Fruit fly (Drosophila melanogaster) whole organism, adult: ENCODE measurements around the gene milt.

ENCODE experiments used
- CG11617 ChIP-seq: fragments of 200-800 bp; sonication (Bioruptor generic); optimal IDR thresholded peaks from 2 replicates; lab custom pipeline; 2017; ENCODE audit warnings: mild to moderate bottlenecking, missing biosample characterization, missing genetic modification reagents, missing genetic modification characterization
- CG12768 ChIP-seq: fragments of 200-800 bp; sonication (Bioruptor generic); optimal IDR thresholded peaks from 2 replicates; lab custom pipeline; 2017; ENCODE audit warnings: missing biosample characterization, missing genetic modification characterization, mild to moderate bottlenecking, moderate library complexity, missing genetic modification reagents
- CG14711 ChIP-seq: fragments of 200-800 bp; sonication (Bioruptor generic); optimal IDR thresholded peaks from 2 replicates; lab custom pipeline; 2018; ENCODE audit warnings: missing biosample characterization, mild to moderate bottlenecking, missing genetic modification characterization, moderate library complexity
- CG1620 ChIP-seq: fragments of 200-800 bp; sonication (Bioruptor generic); optimal IDR thresholded peaks from 2 replicates; lab custom pipeline; 2016; ENCODE audit warnings: missing biosample characterization, missing genetic modification characterization
- CG33017 ChIP-seq: fragments of 200-800 bp; sonication (Bioruptor generic); optimal IDR thresholded peaks from 2 replicates; lab custom pipeline; 2018; ENCODE audit warnings: missing biosample characterization, mild to moderate bottlenecking, missing genetic modification characterization, moderate library complexity
- CG5204 ChIP-seq: fragments of 200-800 bp; sonication (Bioruptor generic); optimal IDR thresholded peaks from 2 replicates; lab custom pipeline; 2016; ENCODE audit warnings: missing biosample characterization, missing genetic modification characterization
- CG7045 ChIP-seq: fragments of 200-800 bp; sonication (Bioruptor generic); optimal IDR thresholded peaks from 2 replicates; lab custom pipeline; 2017; ENCODE audit warnings: missing biosample characterization, mild to moderate bottlenecking, missing genetic modification characterization
- CG7101 ChIP-seq: fragments of 200-800 bp; sonication (Bioruptor generic); optimal IDR thresholded peaks from 2 replicates; lab custom pipeline; 2018; ENCODE audit warnings: missing biosample characterization, mild to moderate bottlenecking, missing genetic modification characterization, moderate library complexity
- Clk ChIP-seq: fragments of 200-800 bp; sonication (Bioruptor generic); optimal IDR thresholded peaks from 2 replicates; lab custom pipeline; 2017; ENCODE audit warnings: missing biosample characterization, missing genetic modification characterization
- Crg-1 ChIP-seq: fragments of 200-800 bp; sonication (Bioruptor generic); optimal IDR thresholded peaks from 2 replicates; lab custom pipeline; 2016; ENCODE audit warnings: missing biosample characterization, missing genetic modification characterization
- Hr96 ChIP-seq: fragments of 200-800 bp; sonication (Bioruptor generic); optimal IDR thresholded peaks from 2 replicates; lab custom pipeline; 2016; ENCODE audit warnings: missing biosample characterization, missing genetic modification characterization
- Mnt ChIP-seq: fragments of 200-800 bp; sonication (Bioruptor generic); optimal IDR thresholded peaks from 2 replicates; lab custom pipeline; 2016; ENCODE audit warnings: missing biosample characterization, mild to moderate bottlenecking, missing genetic modification characterization
- bab1 ChIP-seq: fragments of 200-800 bp; sonication (Bioruptor generic); optimal IDR thresholded peaks from 3 replicates; lab custom pipeline; 2019; ENCODE audit warnings: missing biosample characterization, mild to moderate bottlenecking, missing genetic modification characterization, moderate library complexity
- cic ChIP-seq: fragments of 200-800 bp; sonication (Bioruptor generic); optimal IDR thresholded peaks from 2 replicates; lab custom pipeline; 2017; ENCODE audit warnings: missing biosample characterization, mild to moderate bottlenecking, missing genetic modification characterization, moderate library complexity
- cnc ChIP-seq, 2 experiments: fragments of >200 bp; optimal IDR thresholded peaks; 2 replicates each; lab custom pipeline; 2017
- kay ChIP-seq: fragments of 200-800 bp; sonication (Bioruptor generic); peaks from one replicate; lab custom pipeline; 2016; ENCODE audit warnings: missing biosample characterization, missing genetic modification characterization, borderline replicate concordance
- ovo ChIP-seq: fragments of 200-800 bp; sonication (Bioruptor generic); optimal IDR thresholded peaks from 2 replicates; lab custom pipeline; 2016; ENCODE audit warnings: missing biosample characterization, missing genetic modification characterization
- pad ChIP-seq: fragments of 200-800 bp; sonication (Bioruptor generic); optimal IDR thresholded peaks from 3 replicates; lab custom pipeline; 2017; ENCODE audit warnings: missing biosample characterization, missing genetic modification characterization, mild to moderate bottlenecking, moderate library complexity, missing genetic modification reagents
- tj ChIP-seq: fragments of 200-800 bp; sonication (Bioruptor generic); optimal IDR thresholded peaks from 3 replicates; lab custom pipeline; 2017; ENCODE audit warnings: missing biosample characterization, mild to moderate bottlenecking, missing genetic modification characterization, moderate library complexity
- toe ChIP-seq: fragments of 200-800 bp; sonication (Bioruptor generic); optimal IDR thresholded peaks from 2 replicates; lab custom pipeline; 2016; ENCODE audit warnings: missing biosample characterization, missing genetic modification characterization

Gene milt

DNA sequence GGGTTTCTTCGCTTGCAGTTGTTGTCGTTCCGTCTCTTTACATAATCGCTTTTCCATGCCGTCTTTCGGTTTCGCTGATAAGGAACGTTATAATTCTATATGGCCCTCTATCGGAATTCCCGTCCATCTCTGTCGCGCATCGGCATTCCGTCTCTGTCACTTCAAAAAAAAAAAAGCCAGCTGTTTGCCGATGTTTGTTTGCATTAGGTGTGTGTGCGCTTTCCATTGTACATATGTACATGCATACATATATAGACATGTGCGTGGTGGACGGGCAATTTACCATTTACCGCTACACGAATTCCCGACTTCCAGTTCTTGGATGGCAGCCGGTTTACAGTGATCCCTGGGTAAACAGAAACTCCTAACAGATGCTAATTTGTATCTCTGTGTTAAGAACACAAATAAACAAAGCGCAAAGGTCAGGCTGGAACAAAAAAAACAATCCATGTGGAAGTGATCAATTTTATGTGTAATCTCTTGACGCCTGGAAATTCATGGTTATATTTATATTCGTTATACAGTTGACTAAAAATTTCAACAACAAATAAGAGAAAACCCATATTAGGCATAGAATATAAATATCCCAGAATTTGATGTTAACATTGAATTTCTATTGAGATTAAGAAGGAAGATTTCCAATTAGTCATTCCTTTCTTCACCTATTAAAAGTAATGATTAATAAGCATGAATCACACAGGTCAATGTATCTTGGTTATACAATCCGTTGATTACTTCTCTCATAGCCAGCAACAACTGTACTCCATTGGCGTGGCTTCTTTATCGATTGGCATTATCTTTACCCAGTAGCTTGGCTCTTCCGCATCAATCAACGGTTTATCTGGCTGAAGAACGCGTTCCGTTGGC, 5.6 kb downstream of the milt start:
- TF ChIP-seq cnc (optimal IDR thresholded peaks at IDR 0.05; lab: Kevin White, UChicago) (no peak), bab1 (GFP tag; lab: Kevin White, UChicago) (no peak), Mnt (GFP tag; lab: Kevin White, UChicago) (peak; percentile 26), CG11617 (GFP tag; lab: Kevin White, UChicago) (no peak), kay (GFP tag; lab: Kevin White, UChicago) (no peak), CG12768 (no peak), CG33017 (tag; lab: Kevin White, UChicago) (no peak), cic (GFP tag; lab: Kevin White, UChicago) (no peak), CG1620 (no peak), CG7101 (no peak), tj (GFP tag; lab: Kevin White, UChicago) (no peak), ovo (peak; percentile 38), pad (GFP tag; lab: Kevin White, UChicago) (no peak), toe (GFP tag; lab: Kevin White, UChicago) (no peak), CG14711 (tag; lab: Kevin White, UChicago) (no peak), Hr96 (GFP tag; lab: Kevin White, UChicago) (no peak)

DNA sequence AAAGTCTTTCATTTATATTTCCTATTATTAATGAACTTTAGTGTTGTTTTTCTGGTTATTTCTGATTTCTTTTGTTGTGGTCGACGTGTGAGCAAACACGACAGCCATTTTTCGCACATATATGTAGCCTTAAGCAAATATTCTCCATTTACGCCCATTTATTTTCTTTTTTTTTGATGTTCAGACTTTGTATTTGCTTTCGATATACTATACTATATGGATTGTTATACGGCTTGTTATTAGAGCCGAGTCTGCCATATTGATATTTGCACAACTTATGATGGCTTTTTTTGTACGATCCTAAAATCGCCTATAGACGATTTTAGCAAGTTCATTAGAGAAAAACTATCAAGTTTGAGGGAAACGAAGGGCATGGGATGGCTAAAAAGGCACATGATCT, 10.1 kb downstream of the milt start:
- TF ChIP-seq Clk (GFP tag; lab: Kevin White, UChicago) (no peak), pad (GFP tag; lab: Kevin White, UChicago) (no peak), ovo (peak; percentile 56), CG11617 (GFP tag; lab: Kevin White, UChicago) (peak; percentile 14), cnc (optimal IDR thresholded peaks at IDR 0.05; lab: Kevin White, UChicago) (no peak), tj (GFP tag; lab: Kevin White, UChicago) (peak; percentile 1), Mnt (GFP tag; lab: Kevin White, UChicago) (peak; percentile 18), CG33017 (tag; lab: Kevin White, UChicago) (no peak), CG12768 (no peak), bab1 (GFP tag; lab: Kevin White, UChicago) (no peak), cic (GFP tag; lab: Kevin White, UChicago) (no peak), toe (GFP tag; lab: Kevin White, UChicago) (no peak), CG1620 (no peak), CG14711 (tag; lab: Kevin White, UChicago) (no peak), CG5204 (GFP tag; lab: Kevin White, UChicago) (peak; percentile 9), CG7101 (peak; percentile 61), Crg-1 (GFP tag; lab: Kevin White, UChicago) (peak; percentile 76), Hr96 (GFP tag; lab: Kevin White, UChicago) (no peak), kay (GFP tag; lab: Kevin White, UChicago) (no peak), CG7045 (GFP tag; lab: Kevin White, UChicago) (no peak)

DNA sequence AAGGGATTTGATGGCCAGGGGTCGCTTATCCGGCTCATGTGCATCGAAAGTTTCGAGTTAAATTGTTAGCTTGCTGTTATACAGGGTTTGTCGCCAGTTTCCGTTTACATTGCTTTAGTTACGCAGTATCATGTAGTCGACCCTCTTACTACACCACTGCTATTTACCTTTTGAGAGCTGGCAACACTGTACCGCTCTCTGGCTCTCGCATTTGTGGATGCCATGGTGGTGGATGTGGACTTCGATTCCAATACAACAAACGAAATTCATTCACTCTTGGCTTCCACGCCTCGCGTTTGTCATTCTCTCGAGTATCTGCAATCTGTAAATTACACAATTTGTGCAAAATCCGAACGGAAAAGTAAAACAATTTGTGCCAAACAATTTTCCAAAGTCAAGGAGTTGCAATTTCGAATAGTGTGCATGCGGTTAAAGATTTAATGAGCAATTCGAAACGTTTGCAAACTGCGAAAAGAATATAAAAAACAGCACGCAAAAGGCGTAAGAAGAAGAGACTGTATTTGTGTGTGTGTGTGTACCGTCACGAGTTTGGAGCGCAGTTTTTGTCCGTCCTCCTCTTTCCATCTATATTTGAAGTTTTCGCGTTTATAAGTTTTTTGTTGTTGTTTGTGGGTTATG, 11.5 kb downstream of the milt start:
- TF ChIP-seq CG33017 (tag; lab: Kevin White, UChicago) = peak; percentile 58
- no peak for TF ChIP-seq CG5204 (GFP tag; lab: Kevin White, UChicago)
- TF ChIP-seq CG11617 (GFP tag; lab: Kevin White, UChicago) = peak; percentile 46
- TF ChIP-seq pad (GFP tag; lab: Kevin White, UChicago) = peak; percentile 9
- TF ChIP-seq kay (GFP tag; lab: Kevin White, UChicago) = peak; percentile 85
- no peak for TF ChIP-seq CG1620
- TF ChIP-seq bab1 (GFP tag; lab: Kevin White, UChicago) = peak; percentile 55
- TF ChIP-seq Clk (GFP tag; lab: Kevin White, UChicago) = no peak
- peak; percentile 21 for TF ChIP-seq ovo
- peak; percentile 55 for TF ChIP-seq toe (GFP tag; lab: Kevin White, UChicago)
- TF ChIP-seq CG7045 (GFP tag; lab: Kevin White, UChicago) = peak; percentile 10
- TF ChIP-seq CG12768 = peak; percentile 81
- TF ChIP-seq CG7101 = peak; percentile 45
- TF ChIP-seq CG14711 (tag; lab: Kevin White, UChicago) = peak; percentile 43
- TF ChIP-seq cic (GFP tag; lab: Kevin White, UChicago) = peak; percentile 97
- no peak for TF ChIP-seq Crg-1 (GFP tag; lab: Kevin White, UChicago)
- TF ChIP-seq Mnt (GFP tag; lab: Kevin White, UChicago) = peak; percentile 73
- TF ChIP-seq Hr96 (GFP tag; lab: Kevin White, UChicago) = peak; percentile 59
- peak; percentile 55 for TF ChIP-seq tj (GFP tag; lab: Kevin White, UChicago)
- TF ChIP-seq cnc (optimal IDR thresholded peaks at IDR 0.05; lab: Kevin White, UChicago) = no peak

DNA sequence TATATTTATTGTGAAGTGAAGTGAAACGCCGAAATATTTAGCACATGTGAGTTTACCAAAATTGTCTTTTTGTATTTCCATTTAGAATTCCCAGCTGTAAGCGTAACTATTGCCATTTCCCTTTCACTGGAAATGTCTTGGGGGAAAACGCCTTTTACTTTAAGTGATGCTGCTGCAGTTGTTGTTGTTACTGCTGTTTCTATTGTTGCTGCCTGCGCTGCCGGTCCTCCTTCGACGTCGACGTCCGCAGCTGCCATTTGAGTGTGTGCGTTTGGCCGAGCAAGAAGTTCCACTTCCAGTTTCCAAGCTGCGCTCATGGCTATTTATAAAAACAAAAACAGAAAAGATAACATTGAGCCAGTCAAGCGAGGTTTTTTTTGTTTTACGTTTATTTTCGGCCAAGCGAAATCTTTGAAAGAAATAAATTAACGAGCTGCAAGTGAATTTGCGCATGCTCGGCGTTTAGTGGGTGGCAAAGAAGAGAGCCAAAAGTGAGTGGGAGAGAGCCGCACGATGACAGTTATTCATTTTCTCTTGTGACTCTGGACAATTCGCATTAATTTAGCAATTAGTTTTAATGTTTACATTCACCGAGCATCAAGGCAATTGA, 12.2 kb downstream of the milt start:
- TF ChIP-seq CG7101 = no peak
- TF ChIP-seq pad (GFP tag; lab: Kevin White, UChicago) = no peak
- no peak for TF ChIP-seq cnc (optimal IDR thresholded peaks at IDR 0.05; lab: Kevin White, UChicago)
- no peak for TF ChIP-seq CG1620
- TF ChIP-seq Crg-1 (GFP tag; lab: Kevin White, UChicago) = no peak
- no peak for TF ChIP-seq kay (GFP tag; lab: Kevin White, UChicago)
- no peak for TF ChIP-seq toe (GFP tag; lab: Kevin White, UChicago)
- TF ChIP-seq tj (GFP tag; lab: Kevin White, UChicago) = no peak
- TF ChIP-seq CG14711 (tag; lab: Kevin White, UChicago) = no peak
- no peak for TF ChIP-seq Hr96 (GFP tag; lab: Kevin White, UChicago)
- no peak for TF ChIP-seq CG7045 (GFP tag; lab: Kevin White, UChicago)
- TF ChIP-seq CG33017 (tag; lab: Kevin White, UChicago) = no peak
- no peak for TF ChIP-seq ovo
